Worm (Caenorhabditis elegans): ENCODE results near the gene ugt-41.

- TF ChIP-seq tra-4 (tag; optimal IDR thresholded peaks at IDR 0.05) (no peak), ama-1 (optimal IDR thresholded peaks at IDR 0.05) (no peak), flt-1 (GFP tag; IDR thresholded peaks at IDR 0.05) (no peak), hmbx-1 (tag; optimal IDR thresholded peaks at IDR 0.05) (no peak)
These were observed 6.3 kb downstream of the ugt-41 start, which contains the start of gene ugt-39 for ce11 chrV:7157089-7157488.
